Fruit fly (Drosophila melanogaster) whole organism, embryonic: ENCODE measurements around the gene CG15625.

Source experiments
- Awh ChIP-seq: fragments of 200-800 bp; sonication (Bioruptor generic); IDR thresholded peaks from 2 replicates; pipeline ENCODE4, ENCODE4 v1.3.6; 2022; ENCODE audit warnings: missing biosample characterization, missing genetic modification characterization
- CG10543 ChIP-seq: fragments of 200-800 bp; sonication (Bioruptor generic); optimal IDR thresholded peaks from 3 replicates; lab custom pipeline; 2017; ENCODE audit warnings: missing biosample characterization, mild to moderate bottlenecking, missing genetic modification characterization, moderate library complexity
- CG10979 ChIP-seq: fragments of 200-800 bp; sonication (Bioruptor generic); optimal IDR thresholded peaks from 2 replicates; lab custom pipeline; 2018; ENCODE audit warnings: missing biosample characterization, mild to moderate bottlenecking, missing genetic modification characterization, moderate library complexity
- CG11560 ChIP-seq: fragments of 200-800 bp; sonication (Bioruptor generic); IDR thresholded peaks from 3 replicates; pipeline ENCODE4 v1.3.6; 2022; ENCODE audit warnings: missing biosample characterization, missing genetic modification characterization
- CG12299 ChIP-seq: fragments of 200-800 bp; sonication (Bioruptor generic); optimal IDR thresholded peaks from 2 replicates; lab custom pipeline; 2018; ENCODE audit warnings: missing biosample characterization, mild to moderate bottlenecking, missing genetic modification characterization
- CG12659 ChIP-seq: fragments of 200-800 bp; sonication (Bioruptor generic); optimal IDR thresholded peaks from 3 replicates; lab custom pipeline; 2017; ENCODE audit warnings: mild to moderate bottlenecking, missing biosample characterization, missing genetic modification reagents, missing genetic modification characterization
- CG12769 ChIP-seq: fragments of 200-800 bp; sonication (Bioruptor generic); optimal IDR thresholded peaks from 2 replicates; lab custom pipeline; 2019; ENCODE audit warnings: missing biosample characterization, mild to moderate bottlenecking, missing genetic modification characterization, moderate library complexity
- CG12942 ChIP-seq: fragments of 200-800 bp; sonication (Bioruptor generic); optimal IDR thresholded peaks from 3 replicates; lab custom pipeline; 2016; ENCODE audit warnings: missing biosample characterization, missing genetic modification characterization
- CG13287 ChIP-seq: fragments of 200-800 bp; sonication (Bioruptor generic); IDR thresholded peaks from 2 replicates; pipeline ENCODE4 v1.3.6; 2022; ENCODE audit warnings: missing biosample characterization, missing genetic modification characterization; ENCODE audit not compliant: partially characterized antibody
- CG16863 ChIP-seq: fragments of 200-800 bp; sonication (Bioruptor generic); optimal IDR thresholded peaks from 3 replicates; lab custom pipeline; 2016; ENCODE audit warnings: missing biosample characterization, missing genetic modification characterization
- CG17829 ChIP-seq: fragments of 200-800 bp; optimal IDR thresholded peaks from 2 replicates; lab custom pipeline; 2019; ENCODE audit warnings: missing biosample characterization, mild to moderate bottlenecking, missing genetic modification characterization, moderate library complexity
- CG2129 ChIP-seq: fragments of 200-800 bp; sonication (Bioruptor generic); IDR thresholded peaks from 2 replicates; pipeline ENCODE4 v1.3.6; 2022; ENCODE audit warnings: missing biosample characterization, missing genetic modification characterization; ENCODE audit not compliant: partially characterized antibody
- CG32532 ChIP-seq: fragments of 200-800 bp; sonication (Bioruptor generic); IDR thresholded peaks from 2 replicates; pipeline ENCODE4 v1.3.6; 2022; ENCODE audit warnings: missing biosample characterization, missing genetic modification characterization
- CG3281 ChIP-seq: fragments of 200-800 bp; sonication (Bioruptor generic); optimal IDR thresholded peaks from 3 replicates; lab custom pipeline; 2017; ENCODE audit warnings: missing biosample characterization, mild to moderate bottlenecking, missing genetic modification characterization
- CG33557 ChIP-seq: fragments of 200-800 bp; sonication (Bioruptor generic); optimal IDR thresholded peaks from 2 replicates; lab custom pipeline; 2019; ENCODE audit warnings: missing biosample characterization, mild to moderate bottlenecking, missing genetic modification characterization, moderate library complexity
- CG4282 ChIP-seq: fragments of 200-800 bp; sonication (Bioruptor generic); optimal IDR thresholded peaks from 2 replicates; lab custom pipeline; 2016; ENCODE audit warnings: missing biosample characterization, missing genetic modification characterization
- CG4424 ChIP-seq: fragments of 200-800 bp; sonication (Bioruptor generic); optimal IDR thresholded peaks from 3 replicates; lab custom pipeline; 2016; ENCODE audit warnings: missing biosample characterization, missing genetic modification characterization
- CG5245 ChIP-seq: fragments of 200-800 bp; sonication (Bioruptor generic); optimal IDR thresholded peaks from 3 replicates; lab custom pipeline; 2016; ENCODE audit warnings: missing biosample characterization, missing genetic modification characterization
- CG6689 ChIP-seq: fragments of 200-800 bp; sonication (Bioruptor generic); IDR thresholded peaks from 2 replicates; pipeline ENCODE4 v1.3.6; 2022; ENCODE audit warnings: missing biosample characterization, missing genetic modification characterization
- CG6854 ChIP-seq: fragments of 200-800 bp; sonication (Bioruptor generic); optimal IDR thresholded peaks from 3 replicates; lab custom pipeline; 2017; ENCODE audit warnings: missing biosample characterization, mild to moderate bottlenecking, missing genetic modification characterization
- CG7372 ChIP-seq: fragments of 200-800 bp; sonication (Bioruptor generic); IDR thresholded peaks from 2 replicates; pipeline ENCODE4 v1.3.6; 2022; ENCODE audit warnings: missing biosample characterization, missing genetic modification characterization
- CG8944 ChIP-seq: fragments of 200-800 bp; sonication (Bioruptor generic); optimal IDR thresholded peaks from 3 replicates; lab custom pipeline; 2016; ENCODE audit warnings: missing biosample characterization, missing genetic modification characterization
- CG9797 ChIP-seq: fragments of 200-800 bp; sonication (Bioruptor generic); optimal IDR thresholded peaks from 3 replicates; lab custom pipeline; 2018; ENCODE audit warnings: missing biosample characterization, mild to moderate bottlenecking, missing genetic modification characterization
- CkIIα-i1 ChIP-seq: fragments of 200-800 bp; sonication (Bioruptor generic); IDR thresholded peaks from 2 replicates; pipeline ENCODE4 v1.3.6; 2022; ENCODE audit warnings: missing biosample characterization, missing genetic modification characterization
- CrebB ChIP-seq: fragments of 200-800 bp; sonication (Bioruptor generic); optimal IDR thresholded peaks from 3 replicates; lab custom pipeline; 2018; ENCODE audit warnings: missing biosample characterization, mild to moderate bottlenecking, missing genetic modification characterization
- Hand ChIP-seq: fragments of 200-800 bp; sonication (Bioruptor generic); optimal IDR thresholded peaks from 2 replicates; lab custom pipeline; 2017; ENCODE audit warnings: mild to moderate bottlenecking, missing biosample characterization, missing genetic modification reagents, missing genetic modification characterization
- Lim3 ChIP-seq: fragments of 200-800 bp; sonication (Bioruptor generic); IDR thresholded peaks from 2 replicates; pipeline ENCODE4 v1.3.6; 2022; ENCODE audit warnings: missing biosample characterization, missing genetic modification characterization
- Neu2 ChIP-seq: fragments of 200-800 bp; sonication (Bioruptor generic); optimal IDR thresholded peaks from 3 replicates; lab custom pipeline; 2016; ENCODE audit warnings: missing biosample characterization, missing genetic modification characterization, borderline replicate concordance
- Opbp ChIP-seq: fragments of 200-800 bp; sonication (Bioruptor generic); IDR thresholded peaks from 3 replicates; pipeline ENCODE4 v1.3.6; 2022; ENCODE audit warnings: missing biosample characterization, missing genetic modification characterization; ENCODE audit not compliant: partially characterized antibody
- Side ChIP-seq: fragments of 200-800 bp; sonication (Bioruptor generic); optimal IDR thresholded peaks from 2 replicates; lab custom pipeline; 2016; ENCODE audit warnings: missing biosample characterization, missing genetic modification characterization
- TFAM ChIP-seq: fragments of 200-800 bp; sonication (Bioruptor generic); optimal IDR thresholded peaks from 2 replicates; lab custom pipeline; 2017; ENCODE audit warnings: missing biosample characterization, missing genetic modification characterization, inconsistent platforms
- Trl ChIP-seq, 3 experiments: fragments of >200 bp in 2 of 3; fragments of 200-800 bp in 1 of 3; sonication (Bioruptor generic) in 1 of 3; optimal IDR thresholded peaks; 2 replicates in 1 of 3; 3 replicates in 2 of 3; lab custom pipeline; 2016 to 2017; ENCODE audit warnings: missing biosample characterization in 1 of 3, missing genetic modification characterization in 1 of 3
- ab ChIP-seq: fragments of 200-800 bp; sonication (Bioruptor generic); optimal IDR thresholded peaks from 2 replicates; lab custom pipeline; 2016; ENCODE audit warnings: missing biosample characterization, missing genetic modification characterization
- crc ChIP-seq: fragments of 200-800 bp; sonication (Bioruptor generic); optimal IDR thresholded peaks from 2 replicates; lab custom pipeline; 2016; ENCODE audit warnings: missing biosample characterization, missing genetic modification characterization
- croc ChIP-seq: fragments of 200-800 bp; sonication (Bioruptor generic); conservative IDR thresholded peaks from 3 replicates; pipeline ENCODE4 v1.3.6; 2022; ENCODE audit warnings: missing biosample characterization, missing genetic modification characterization
- dpn ChIP-seq, 2 experiments: fragments of 200-800 bp; sonication (Bioruptor generic); optimal IDR thresholded peaks; 3 replicates each; lab custom pipeline; 2016; ENCODE audit warnings: missing biosample characterization in 2 of 2, missing genetic modification characterization in 2 of 2
- lmd ChIP-seq: fragments of 200-800 bp; sonication (Bioruptor generic); IDR thresholded peaks from 2 replicates; pipeline ENCODE4 v1.3.6; 2022; ENCODE audit warnings: missing biosample characterization, missing genetic modification characterization
- pb ChIP-seq: fragments of 200-800 bp; sonication (Bioruptor generic); optimal IDR thresholded peaks from 3 replicates; lab custom pipeline; 2016; ENCODE audit warnings: missing biosample characterization, missing genetic modification characterization
- phol ChIP-seq: fragments of 200-800 bp; sonication (Bioruptor generic); optimal IDR thresholded peaks from 3 replicates; lab custom pipeline; 2018; ENCODE audit warnings: missing biosample characterization, mild to moderate bottlenecking, missing genetic modification characterization, moderate library complexity
- pita ChIP-seq: fragments of 200-800 bp; sonication (Bioruptor generic); optimal IDR thresholded peaks from 2 replicates; lab custom pipeline; 2017; ENCODE audit warnings: missing biosample characterization, mild to moderate bottlenecking, missing genetic modification characterization
- psq ChIP-seq: fragments of 200-800 bp; sonication (Bioruptor generic); optimal IDR thresholded peaks from 2 replicates; lab custom pipeline; 2017; ENCODE audit warnings: missing biosample characterization, missing genetic modification characterization
- schlank ChIP-seq: fragments of 200-800 bp; sonication (Bioruptor generic); optimal IDR thresholded peaks from 2 replicates; lab custom pipeline; 2018; ENCODE audit warnings: missing biosample characterization, mild to moderate bottlenecking, missing genetic modification characterization
- sisA ChIP-seq: fragments of 200-800 bp; sonication (Bioruptor generic); IDR thresholded peaks from 2 replicates; pipeline ENCODE4 v1.3.6; 2022; ENCODE audit warnings: missing biosample characterization, missing genetic modification characterization
- sqz ChIP-seq: fragments of 200-800 bp; sonication (Bioruptor generic); optimal IDR thresholded peaks from 3 replicates; lab custom pipeline; 2018; ENCODE audit warnings: missing biosample characterization, mild to moderate bottlenecking, missing genetic modification characterization
- tap ChIP-seq: fragments of 200-800 bp; optimal IDR thresholded peaks from 3 replicates; lab custom pipeline; 2019; ENCODE audit warnings: missing biosample characterization, mild to moderate bottlenecking, missing genetic modification characterization, moderate library complexity
- tio ChIP-seq: fragments of 200-800 bp; sonication (Bioruptor generic); optimal IDR thresholded peaks from 2 replicates; lab custom pipeline; 2017; ENCODE audit warnings: missing biosample characterization, missing genetic modification characterization, inconsistent platforms
- tna ChIP-seq: fragments of 200-800 bp; sonication (Bioruptor generic); IDR thresholded peaks from 2 replicates; pipeline ENCODE4 v1.3.6; 2022; ENCODE audit warnings: missing biosample characterization, missing genetic modification characterization; ENCODE audit not compliant: partially characterized antibody
- ttk ChIP-seq: fragments of 200-800 bp; sonication (Bioruptor generic); IDR thresholded peaks from 2 replicates; pipeline ENCODE4 v2.1.2; 2022; ENCODE audit warnings: missing biosample characterization, missing genetic modification characterization
- wek ChIP-seq: fragments of 200-800 bp; sonication (Bioruptor generic); optimal IDR thresholded peaks from 3 replicates; lab custom pipeline; 2018; ENCODE audit warnings: missing biosample characterization, mild to moderate bottlenecking, missing genetic modification characterization, moderate library complexity

Gene CG15625

dm6 chr2L:4887382-4888219 is 2.2 kb upstream of the CG15625 start:
- no peak for TF ChIP-seq TFAM (GFP tag; lab: Kevin White, UChicago)
- peak; percentile 18 for TF ChIP-seq CG12659
- TF ChIP-seq wek (GFP tag; lab: Kevin White, UChicago), result no peak
- peak; percentile 63 for TF ChIP-seq sisA
- TF ChIP-seq Hand (GFP tag; lab: Kevin White, UChicago), result no peak
- TF ChIP-seq CG9797 (GFP tag; lab: Kevin White, UChicago), result no peak
- TF ChIP-seq pb (GFP tag; lab: Kevin White, UChicago), result no peak
- peak; percentile 79 for TF ChIP-seq CG32532
- peak; percentile 70 for TF ChIP-seq phol (tag; lab: Kevin White, UChicago)
- peak; percentile 63 for TF ChIP-seq Awh (GFP tag; lab: Robert Waterston, UW)
- TF ChIP-seq CrebB (tag; lab: Kevin White, UChicago), result peak; percentile 27
- 0 out of 3 replicates have a peak, but pooled peaks have one; percentile 37 for TF ChIP-seq CG11560
- TF ChIP-seq ttk (GFP tag; lab: Robert Waterston, UW), result peak; percentile 57
- no peak for TF ChIP-seq schlank (tag; lab: Kevin White, UChicago)
- TF ChIP-seq CkIIα-i1 (GFP tag; lab: Robert Waterston, UW), result no peak
- TF ChIP-seq croc (GFP tag; lab: Robert Waterston, UW), result no peak
- TF ChIP-seq CG8944 (GFP tag; lab: Kevin White, UChicago), result no peak
- TF ChIP-seq lmd (GFP tag; lab: Robert Waterston, UW), result peak; percentile 63
- no peak for TF ChIP-seq CG33557 (GFP tag; lab: Kevin White, UChicago)
- no peak for TF ChIP-seq CG13287 (GFP tag; lab: Robert Waterston, UW)
- no peak for TF ChIP-seq crc (GFP tag; lab: Kevin White, UChicago)
- no peak for TF ChIP-seq Trl (optimal IDR thresholded peaks at IDR 0.05; lab: Kevin White, UChicago)
- TF ChIP-seq Trl (GFP tag; optimal IDR thresholded peaks at IDR 0.05; lab: Kevin White, UChicago), result peak; percentile 27
- no peak for TF ChIP-seq psq (GFP tag; lab: Kevin White, UChicago)
- TF ChIP-seq tap (tag; lab: Kevin White, UChicago), result peak; percentile 68
- TF ChIP-seq CG12299, result no peak
- TF ChIP-seq CG6689, result peak; percentile 71
- peak; percentile 45 for TF ChIP-seq CG4424 (GFP tag; lab: Kevin White, UChicago)
- TF ChIP-seq CG6854, result no peak
- peak; percentile 47 for TF ChIP-seq CG5245 (GFP tag; lab: Kevin White, UChicago)
- no peak for TF ChIP-seq pita (GFP tag; lab: Kevin White, UChicago)
- TF ChIP-seq CG17829 (tag; lab: Kevin White, UChicago), result peak; percentile 45
- no peak for TF ChIP-seq tna (GFP tag; lab: Robert Waterston, UW)
- TF ChIP-seq Opbp (GFP tag; lab: Robert Waterston, UW), result no peak
- TF ChIP-seq CG16863 (GFP tag; lab: Kevin White, UChicago), result no peak
- no peak for TF ChIP-seq sqz (GFP tag; lab: Kevin White, UChicago)
- no peak for TF ChIP-seq ab
- TF ChIP-seq tio (GFP tag; lab: Kevin White, UChicago), result peak; percentile 58
- no peak for TF ChIP-seq Neu2 (GFP tag; lab: Kevin White, UChicago)
- TF ChIP-seq Lim3, result no peak
- peak; percentile 52 for TF ChIP-seq CG3281
- no peak for TF ChIP-seq CG10543 (GFP tag; lab: Kevin White, UChicago)
- TF ChIP-seq CG2129 (GFP tag; lab: Robert Waterston, UW), result no peak
- peak in 1 of 2 experiments; percentile 41 for TF ChIP-seq dpn (GFP tag; optimal IDR thresholded peaks at IDR 0.05; lab: Kevin White, UChicago)
- TF ChIP-seq CG7372 (GFP tag; lab: Robert Waterston, UW), result peak; percentile 53; the same call in 1 of the 2 replicates
- TF ChIP-seq CG4282 (GFP tag; lab: Kevin White, UChicago), result no peak
- TF ChIP-seq CG12769 (tag; lab: Kevin White, UChicago), result peak; percentile 69
- no peak for TF ChIP-seq Side (GFP tag; lab: Kevin White, UChicago)
- peak; percentile 43 for TF ChIP-seq CG10979 (tag; lab: Kevin White, UChicago)
- peak; percentile 17 for TF ChIP-seq CG12942 (GFP tag; lab: Kevin White, UChicago)
